Worm (Caenorhabditis elegans) whole organism, young adult: ENCODE results near the gene F53B2.5.

ENCODE experiments used
- F22D6.2 ChIP-seq: sonication (generic microtip); optimal IDR thresholded peaks from 2 replicates; lab custom pipeline; 2016; ENCODE audit warnings: mild to moderate bottlenecking, missing genetic modification characterization, missing compliant biosample characterization
- ama-1 ChIP-seq, 3 experiments: fragments of 150-350 bp in 1 of 3; sonication (generic microtip) in 2 of 3; optimal IDR thresholded peaks; 2 replicates each; lab custom pipeline; 2014 to 2018; ENCODE audit warnings: missing biosample characterization in 2 of 3, missing genetic modification characterization in 2 of 3, missing genetic modification reagents in 2 of 3
- efl-1 ChIP-seq: fragments of 150-350 bp; optimal IDR thresholded peaks from 2 replicates; lab custom pipeline; 2014; ENCODE audit warnings: missing biosample characterization, missing genetic modification reagents, missing genetic modification characterization
- him-1 ChIP-seq: sonication (generic microtip); optimal IDR thresholded peaks from 2 replicates; lab custom pipeline; 2016; ENCODE audit warnings: missing genotype, missing genetic modification reagents, missing genetic modification characterization, missing compliant biosample characterization
- lir-1 ChIP-seq: fragments of 200-800 bp; sonication (Bioruptor generic); conservative IDR thresholded peaks from 2 replicates; pipeline ENCODE4 v1.3.6; 2022; ENCODE audit warnings: missing genetic modification reagents, missing genetic modification characterization, missing compliant biosample characterization
- lsy-27 ChIP-seq: sonication (generic microtip); optimal IDR thresholded peaks from 2 replicates; lab custom pipeline; 2017; ENCODE audit warnings: missing genetic modification characterization, mild to moderate bottlenecking, missing compliant biosample characterization, antibody characterized with exemption, missing genotype, borderline replicate concordance; ENCODE audit not compliant: insufficient read depth
- madf-8 ChIP-seq: fragments of 200-800 bp; sonication (Bioruptor generic); conservative IDR thresholded peaks from 2 replicates; pipeline ENCODE4 v1.3.6; 2022; ENCODE audit warnings: missing genetic modification reagents, missing genetic modification characterization, missing compliant biosample characterization
- nhr-27 ChIP-seq: fragments of 200-800 bp; sonication (Bioruptor generic); optimal IDR thresholded peaks from 2 replicates; lab custom pipeline; 2018; ENCODE audit warnings: mild to moderate bottlenecking, missing genetic modification characterization, moderate library complexity, missing compliant biosample characterization

ce11 chrIV:12527217-12527616 lies 3.7 kb downstream of the F53B2.5 start, which contains the start of gene F53B2.8:
- no peak for TF ChIP-seq lir-1
- no peak for TF ChIP-seq F22D6.2
- no peak for TF ChIP-seq him-1 (tag; lab: Kevin White, UChicago)
- no peak for TF ChIP-seq lsy-27 (tag; lab: Kevin White, UChicago)
- TF ChIP-seq madf-8 (GFP tag; lab: Robert Waterston, UW), result no peak
- TF ChIP-seq nhr-27 (tag; lab: Kevin White, UChicago), result no peak
- no peak for TF ChIP-seq efl-1
- TF ChIP-seq ama-1 (optimal IDR thresholded peaks at IDR 0.05; lab: Kevin White, UChicago), result no peak
- no peak for TF ChIP-seq ama-1 (GFP tag; optimal IDR thresholded peaks at IDR 0.05; lab: Kevin White, UChicago)
